Worm (Caenorhabditis elegans): ENCODE results near the gene hal-2.
A peak's percentile ranks its signal among the peaks of the same experiment; 100 is the strongest.

Gene hal-2

ce11 chrIII:10096525-10096972, 7.8 kb upstream of the hal-2 start (continued):
- no peak for TF ChIP-seq dmd-9 (GFP tag; IDR thresholded peaks at IDR 0.05)
- TF ChIP-seq spr-3 (GFP tag; optimal IDR thresholded peaks at IDR 0.05) = peak; percentile 22
- TF ChIP-seq egl-43 (GFP tag; IDR thresholded peaks at IDR 0.05) = peak; percentile 80
- peak; percentile 62 for TF ChIP-seq dpl-1 (GFP tag; optimal IDR thresholded peaks at IDR 0.05)
- no peak for TF ChIP-seq ceh-62 (tag; optimal IDR thresholded peaks at IDR 0.05)
- peak; percentile 66 for TF ChIP-seq T20F7.1 (GFP tag; optimal IDR thresholded peaks at IDR 0.05)
- no peak for TF ChIP-seq daf-12 (tag; optimal IDR thresholded peaks at IDR 0.05)
- peak; percentile 76 for TF ChIP-seq jun-1 (tag; optimal IDR thresholded peaks at IDR 0.05)
- no peak for TF ChIP-seq zfp-3 (GFP tag; conservative IDR thresholded peaks at IDR 0.05)
- TF ChIP-seq hmg-1.1 (GFP tag; IDR thresholded peaks at IDR 0.05) = peak; percentile 96
- peak; percentile 74 for TF ChIP-seq ceh-28 (tag; optimal IDR thresholded peaks at IDR 0.05)
- TF ChIP-seq nhr-41 (GFP tag; IDR thresholded peaks at IDR 0.05) = no peak
- TF ChIP-seq gei-8 (GFP tag; optimal IDR thresholded peaks at IDR 0.05) = peak; percentile 17
- TF ChIP-seq unc-62 (GFP tag; optimal IDR thresholded peaks at IDR 0.05 in 1 of 2) = peak in 1 of 2 experiments; percentile 99
- TF ChIP-seq unc-62 (tag; optimal IDR thresholded peaks at IDR 0.05) = no peak
- TF ChIP-seq arid-1 (GFP tag; conservative IDR thresholded peaks at IDR 0.05) = peak; percentile 65
- TF ChIP-seq tra-1 (GFP tag; IDR thresholded peaks at IDR 0.05) = peak; percentile 84
- peak; percentile 10 for TF ChIP-seq ces-1 (GFP tag; optimal IDR thresholded peaks at IDR 0.05)
- peak; percentile 45; the same call in 1 of the 2 replicates for TF ChIP-seq nhr-42 (GFP tag; IDR thresholded peaks at IDR 0.05)
- peak; percentile 81 for TF ChIP-seq ceh-20 (GFP tag; IDR thresholded peaks at IDR 0.05)
- TF ChIP-seq unc-39 (tag; optimal IDR thresholded peaks at IDR 0.05) = no peak
- TF ChIP-seq tag-97 (GFP tag; IDR thresholded peaks at IDR 0.05) = no peak
- TF ChIP-seq php-3 (GFP tag; IDR thresholded peaks at IDR 0.05) = peak; percentile 79
- peak; percentile 43 for TF ChIP-seq F10B5.3 (tag; optimal IDR thresholded peaks at IDR 0.05)
- TF ChIP-seq nhr-11 (tag; optimal IDR thresholded peaks at IDR 0.05) = peak; percentile 79
- TF ChIP-seq ZK337.2 (GFP tag; IDR thresholded peaks at IDR 0.05) = no peak
- TF ChIP-seq duxl-1 (tag; optimal IDR thresholded peaks at IDR 0.05; ENCODE audit: poor library complexity) = no peak
- TF ChIP-seq mxl-3 (GFP tag; optimal IDR thresholded peaks at IDR 0.05) = peak; percentile 87

ce11 chrIII:10095377-10095776, 6.6 kb upstream of the hal-2 start:
- TF ChIP-seq daf-16 (GFP tag; optimal IDR thresholded peaks at IDR 0.05) (no peak), daf-16 (tag; optimal IDR thresholded peaks at IDR 0.05) (peak; percentile 41), hlh-30 (tag; optimal IDR thresholded peaks at IDR 0.05; ENCODE audit: insufficient read depth) (no peak), ZK546.5 (tag; optimal IDR thresholded peaks at IDR 0.05) (no peak), lsy-2 (tag; optimal IDR thresholded peaks at IDR 0.05) (peak in 1 of 2 experiments; percentile 57), mdt-29 (GFP tag; IDR thresholded peaks at IDR 0.05) (no peak), pqm-1 (tag; optimal IDR thresholded peaks at IDR 0.05) (peak; percentile 8), Y75B8A.6 (GFP tag; IDR thresholded peaks at IDR 0.05) (no peak), nhr-28 (tag; optimal IDR thresholded peaks at IDR 0.05) (peak; percentile 47)

- TF ChIP-seq arid-1 (GFP tag; conservative IDR thresholded peaks at IDR 0.05) = no peak
- 0 out of 2 replicates have a peak, but pooled peaks have one; percentile 6 for TF ChIP-seq pha-4 (GFP tag; IDR thresholded peaks at IDR 0.05)
- TF ChIP-seq pha-4 (tag; optimal IDR thresholded peaks at IDR 0.05) = no peak
- TF ChIP-seq nhr-11 (tag; optimal IDR thresholded peaks at IDR 0.05) = no peak
- no peak for TF ChIP-seq daf-19 (GFP tag; conservative IDR thresholded peaks at IDR 0.05)
- no peak for TF ChIP-seq ceh-32 (tag; optimal IDR thresholded peaks at IDR 0.05; ENCODE audit: poor library complexity)
- no peak for TF ChIP-seq lin-15B (tag; optimal IDR thresholded peaks at IDR 0.05)
- no peak for TF ChIP-seq nhr-10 (tag; optimal IDR thresholded peaks at IDR 0.05)
- no peak for TF ChIP-seq R02D3.7 (tag; optimal IDR thresholded peaks at IDR 0.05)
- 0 out of 2 replicates have a peak, but pooled peaks have one; percentile 49 for TF ChIP-seq ZK337.2 (GFP tag; IDR thresholded peaks at IDR 0.05)
- no peak for TF ChIP-seq nhr-102 (tag; optimal IDR thresholded peaks at IDR 0.05)
- no peak for TF ChIP-seq madf-5 (GFP tag; IDR thresholded peaks at IDR 0.05)
- TF ChIP-seq nhr-77 (tag; optimal IDR thresholded peaks at IDR 0.05) = no peak
- TF ChIP-seq unc-62 (GFP tag; optimal IDR thresholded peaks at IDR 0.05 in 1 of 2) = no peak
- TF ChIP-seq unc-62 (tag; optimal IDR thresholded peaks at IDR 0.05) = no peak
- TF ChIP-seq lin-39 (tag; optimal IDR thresholded peaks at IDR 0.05) = no peak
- TF ChIP-seq lin-29 (GFP tag; IDR thresholded peaks at IDR 0.05) = no peak
- no peak for TF ChIP-seq daf-12 (tag; optimal IDR thresholded peaks at IDR 0.05)
- 0 out of 2 replicates have a peak, but pooled peaks have one; percentile 45 for TF ChIP-seq egl-43 (GFP tag; IDR thresholded peaks at IDR 0.05)
- TF ChIP-seq lim-7 (GFP tag; IDR thresholded peaks at IDR 0.05) = no peak
Measured at ce11 chrIII:10094538-10094937, 5.8 kb upstream of the hal-2 start.
